Worm (Caenorhabditis elegans) whole organism, L4 larva: ENCODE results near the gene C45G7.13.

ENCODE experiments used
- F37D6.2 ChIP-seq: sonication (generic microtip); optimal IDR thresholded peaks from 2 replicates; lab custom pipeline; 2016; ENCODE audit warnings: mild to moderate bottlenecking, missing genetic modification characterization, missing compliant biosample characterization
- F49E8.2 ChIP-seq: sonication (generic microtip); optimal IDR thresholded peaks from 2 replicates; lab custom pipeline; 2016; ENCODE audit warnings: missing compliant biosample characterization, mild to moderate bottlenecking, missing genetic modification characterization, borderline replicate concordance
- T20F7.1 ChIP-seq: fragments of 200-800 bp; sonication (Bioruptor generic); optimal IDR thresholded peaks from 2 replicates; lab custom pipeline; 2018; ENCODE audit warnings: mild to moderate bottlenecking, missing genetic modification characterization, missing compliant biosample characterization
- T26A8.4 ChIP-seq: fragments of 200-800 bp; sonication (Bioruptor generic); IDR thresholded peaks from 2 replicates; pipeline ENCODE4 v1.3.6; 2022; ENCODE audit warnings: missing genetic modification characterization, missing compliant biosample characterization
- Y48G9A.11 ChIP-seq: fragments of 200-800 bp; sonication (Bioruptor generic); IDR thresholded peaks from 2 replicates; pipeline ENCODE4 v1.3.6; 2022; ENCODE audit warnings: missing genetic modification reagents, missing genetic modification characterization, missing compliant biosample characterization
- Y5F2A.4 ChIP-seq: fragments of 200-800 bp; sonication (Bioruptor generic); optimal IDR thresholded peaks from 2 replicates; lab custom pipeline; 2018; ENCODE audit warnings: mild to moderate bottlenecking, missing genetic modification characterization, missing compliant biosample characterization
- aha-1 ChIP-seq: fragments of 150-350 bp; peaks from one replicate; lab custom pipeline; 2014; ENCODE audit warnings: missing biosample characterization, missing genetic modification characterization
- aly-2 ChIP-seq: sonication (generic microtip); optimal IDR thresholded peaks from 2 replicates; lab custom pipeline; 2018; ENCODE audit warnings: missing biosample characterization, missing genetic modification characterization
- ama-1 ChIP-seq: fragments of 150-350 bp; optimal IDR thresholded peaks from 2 replicates; lab custom pipeline; 2014; ENCODE audit warnings: inconsistent platforms, mixed read lengths
- ceh-20 ChIP-seq: fragments of 200-800 bp; sonication (Bioruptor generic); IDR thresholded peaks from 2 replicates; pipeline ENCODE4 v1.3.6; 2022; ENCODE audit warnings: missing genetic modification reagents, missing genetic modification characterization, missing compliant biosample characterization
- ceh-62 ChIP-seq: sonication (generic microtip); optimal IDR thresholded peaks from 2 replicates; lab custom pipeline; 2017; ENCODE audit warnings: missing biosample characterization, missing genetic modification characterization
- ceh-82 ChIP-seq: sonication (generic microtip); optimal IDR thresholded peaks from 2 replicates; lab custom pipeline; 2017; ENCODE audit warnings: missing biosample characterization, missing genetic modification characterization
- daf-12 ChIP-seq: fragments of 150-350 bp; optimal IDR thresholded peaks from 2 replicates; lab custom pipeline; 2014; ENCODE audit warnings: missing biosample characterization, missing genetic modification reagents, missing genetic modification characterization
- daf-16 ChIP-seq, 3 experiments: sonication (generic microtip); optimal IDR thresholded peaks; 2 replicates each; lab custom pipeline; 2016 to 2017; ENCODE audit warnings: missing genetic modification characterization in 3 of 3, missing genetic modification reagents in 3 of 3, mild to moderate bottlenecking in 2 of 3, missing compliant biosample characterization in 2 of 3, missing biosample characterization in 1 of 3, moderate library complexity in 1 of 3
- daf-8 ChIP-seq: fragments of 200-800 bp; sonication (Bioruptor generic); IDR thresholded peaks from 2 replicates; pipeline ENCODE4 v1.3.6; 2022; ENCODE audit warnings: missing genetic modification characterization, missing compliant biosample characterization
- dmd-9 ChIP-seq: fragments of 200-800 bp; sonication (Bioruptor generic); IDR thresholded peaks from 2 replicates; pipeline ENCODE4 v1.3.6; 2022; ENCODE audit warnings: missing genetic modification reagents, missing genetic modification characterization, missing compliant biosample characterization
- fkh-10 ChIP-seq: fragments of 150-350 bp; optimal IDR thresholded peaks from 2 replicates; lab custom pipeline; 2014; ENCODE audit warnings: missing biosample characterization, missing genetic modification reagents, missing genetic modification characterization
- hlh-11 ChIP-seq: fragments of 200-800 bp; sonication (Bioruptor generic); optimal IDR thresholded peaks from 2 replicates; lab custom pipeline; 2018; ENCODE audit warnings: mild to moderate bottlenecking, missing genetic modification characterization, missing compliant biosample characterization
- hlh-30 ChIP-seq: sonication (generic microtip); optimal IDR thresholded peaks from 2 replicates; lab custom pipeline; 2017; ENCODE audit warnings: antibody characterized with exemption, mild to moderate bottlenecking, missing genetic modification characterization, missing compliant biosample characterization; ENCODE audit not compliant: insufficient read depth
- lim-7 ChIP-seq: fragments of 200-800 bp; sonication (Bioruptor generic); IDR thresholded peaks from 2 replicates; pipeline ENCODE4 v1.3.6; 2022; ENCODE audit warnings: missing genetic modification characterization, missing compliant biosample characterization
- lin-1 ChIP-seq: fragments of 200-800 bp; sonication (Bioruptor generic); IDR thresholded peaks from 2 replicates; pipeline ENCODE4 v1.3.6; 2022; ENCODE audit warnings: missing genetic modification reagents, missing genetic modification characterization, missing compliant biosample characterization
- lin-29 ChIP-seq: fragments of 200-800 bp; sonication (Bioruptor generic); IDR thresholded peaks from 2 replicates; pipeline ENCODE4 v1.3.6; 2022; ENCODE audit warnings: missing genetic modification reagents, missing genetic modification characterization, missing compliant biosample characterization
- lir-3 ChIP-seq: sonication (generic microtip); optimal IDR thresholded peaks from 2 replicates; lab custom pipeline; 2016; ENCODE audit warnings: mild to moderate bottlenecking, missing genetic modification characterization, missing compliant biosample characterization
- madf-9 ChIP-seq: fragments of 200-800 bp; sonication (Bioruptor generic); conservative IDR thresholded peaks from 2 replicates; pipeline ENCODE4 v1.3.6; 2022; ENCODE audit warnings: missing genetic modification reagents, missing genetic modification characterization, missing compliant biosample characterization
- mes-2 ChIP-seq: sonication (generic microtip); optimal IDR thresholded peaks from 2 replicates; lab custom pipeline; 2016; ENCODE audit warnings: missing genotype, mild to moderate bottlenecking, missing genetic modification characterization, missing compliant biosample characterization; ENCODE audit not compliant: poor library complexity, severe bottlenecking
- nhr-10 ChIP-seq: fragments of 150-350 bp; optimal IDR thresholded peaks from 2 replicates; lab custom pipeline; 2014; ENCODE audit warnings: missing biosample characterization, missing genetic modification characterization
- nhr-102 ChIP-seq: sonication (generic microtip); optimal IDR thresholded peaks from 2 replicates; lab custom pipeline; 2016; ENCODE audit warnings: mild to moderate bottlenecking, missing genetic modification characterization, moderate library complexity, missing compliant biosample characterization
- nhr-111 ChIP-seq: fragments of 200-800 bp; sonication (Bioruptor generic); optimal IDR thresholded peaks from 2 replicates; lab custom pipeline; 2018; ENCODE audit warnings: mild to moderate bottlenecking, missing genetic modification characterization, missing compliant biosample characterization
- nhr-237 ChIP-seq: sonication (generic microtip); optimal IDR thresholded peaks from 2 replicates; lab custom pipeline; 2017; ENCODE audit warnings: missing biosample characterization, missing genetic modification characterization
- nhr-28 ChIP-seq: fragments of 150-350 bp; optimal IDR thresholded peaks from 2 replicates; lab custom pipeline; 2014; ENCODE audit warnings: missing biosample characterization, missing genetic modification characterization
- nhr-41 ChIP-seq: fragments of 200-800 bp; sonication (Bioruptor generic); IDR thresholded peaks from 2 replicates; pipeline ENCODE4 v1.3.6; 2022; ENCODE audit warnings: missing genetic modification reagents, missing genetic modification characterization, missing compliant biosample characterization
- nhr-42 ChIP-seq: fragments of 200-800 bp; sonication (Bioruptor generic); IDR thresholded peaks from 2 replicates; pipeline ENCODE4 v1.3.6; 2022; ENCODE audit warnings: missing genetic modification characterization, missing compliant biosample characterization
- nhr-6 ChIP-seq: fragments of 150-350 bp; optimal IDR thresholded peaks from 2 replicates; lab custom pipeline; 2014; ENCODE audit warnings: missing biosample characterization, missing genetic modification characterization
- rbr-2 ChIP-seq: sonication (generic microtip); optimal IDR thresholded peaks from 2 replicates; lab custom pipeline; 2016; ENCODE audit warnings: missing genotype, missing genetic modification characterization, missing compliant biosample characterization
- set-16 ChIP-seq: fragments of 200-800 bp; sonication (Bioruptor generic); IDR thresholded peaks from 2 replicates; pipeline ENCODE4 v1.3.6; 2022; ENCODE audit warnings: missing genetic modification reagents, missing genetic modification characterization, missing compliant biosample characterization
- snpc-1.2 ChIP-seq: fragments of 200-800 bp; sonication (Bioruptor generic); IDR thresholded peaks from 2 replicates; pipeline ENCODE4 v1.3.6; 2022; ENCODE audit warnings: missing genetic modification reagents, missing genetic modification characterization, missing compliant biosample characterization
- snpc-4 ChIP-seq: fragments of 150-350 bp; optimal IDR thresholded peaks from 2 replicates; lab custom pipeline; 2014; ENCODE audit warnings: missing biosample characterization, missing genetic modification characterization
- spr-1 ChIP-seq: sonication (generic microtip); optimal IDR thresholded peaks from 2 replicates; lab custom pipeline; 2016; ENCODE audit warnings: mild to moderate bottlenecking, missing genetic modification characterization, missing compliant biosample characterization
- unc-39 ChIP-seq: sonication (generic microtip); optimal IDR thresholded peaks from 2 replicates; lab custom pipeline; 2017; ENCODE audit warnings: missing biosample characterization, missing genetic modification characterization
- unc-62 ChIP-seq, 3 experiments: fragments of 150-350 bp in 1 of 3; sonication (generic microtip); optimal IDR thresholded peaks in 2 of 3; peaks in 1 of 3; 1 replicate in 1 of 3; 2 replicates in 2 of 3; lab custom pipeline; 2014 to 2017; ENCODE audit warnings: missing biosample characterization in 3 of 3, missing genetic modification characterization in 3 of 3, missing genetic modification reagents in 3 of 3, missing genotype in 1 of 3
- vab-7 ChIP-seq: fragments of 200-800 bp; sonication (Bioruptor generic); IDR thresholded peaks from 2 replicates; pipeline ENCODE4 v1.3.6; 2022; ENCODE audit warnings: missing genetic modification reagents, missing genetic modification characterization, missing compliant biosample characterization
- zfp-3 ChIP-seq: fragments of 200-800 bp; sonication (Bioruptor generic); conservative IDR thresholded peaks from 2 replicates; pipeline ENCODE4 v1.3.6; 2022; ENCODE audit warnings: missing genetic modification reagents, missing genetic modification characterization, missing compliant biosample characterization
- zip-2 ChIP-seq: fragments of 150-350 bp; optimal IDR thresholded peaks from 2 replicates; lab custom pipeline; 2014; ENCODE audit warnings: missing biosample characterization, missing genetic modification characterization
- ztf-7 ChIP-seq: fragments of 150-350 bp; optimal IDR thresholded peaks from 2 replicates; lab custom pipeline; 2014; ENCODE audit warnings: missing biosample characterization, missing genetic modification characterization

Gene C45G7.13

ce11 chrIV:2434366-2434765 is 16.8 kb downstream of the C45G7.13 start:
- peak; percentile 68 for TF ChIP-seq set-16 (GFP tag; lab: Robert Waterston, UW)
- TF ChIP-seq vab-7 = no peak

DNA sequence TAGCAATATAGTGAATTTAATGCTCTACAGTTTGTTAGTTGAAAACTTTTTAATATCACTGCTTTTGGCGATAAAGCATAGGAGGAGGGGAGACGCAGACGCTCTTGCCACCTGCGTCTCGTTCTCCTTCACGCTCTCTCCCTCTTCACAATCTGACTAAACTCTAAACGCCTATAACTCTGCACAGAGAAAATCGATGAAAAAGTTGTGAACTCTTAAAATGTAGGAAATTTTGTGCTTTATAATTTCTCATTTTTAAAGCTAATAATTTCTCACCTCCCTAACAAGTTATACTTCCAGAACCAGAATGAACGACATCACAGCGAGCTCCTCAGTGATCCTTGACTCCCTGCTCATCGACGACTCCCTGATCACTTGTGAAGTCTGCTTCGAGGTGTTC is 18.4 kb downstream of the C45G7.13 start, which contains the start of gene C45G7.4:
TSS of gene C45G7.4 (plus strand) at position 301 of the 400 bp plus-strand sequence.
- no peak for TF ChIP-seq F37D6.2 (tag; lab: Kevin White, UChicago)
- no peak for TF ChIP-seq hlh-11 (tag; lab: Kevin White, UChicago)
- TF ChIP-seq fkh-10 (GFP tag; lab: Kevin White, UChicago) = no peak
- TF ChIP-seq rbr-2 (tag; lab: Kevin White, UChicago) = no peak
- no peak for TF ChIP-seq hlh-30
- TF ChIP-seq unc-39 (tag; lab: Kevin White, UChicago) = no peak
- no peak for TF ChIP-seq lim-7 (GFP tag; lab: Robert Waterston, UW)

DNA sequence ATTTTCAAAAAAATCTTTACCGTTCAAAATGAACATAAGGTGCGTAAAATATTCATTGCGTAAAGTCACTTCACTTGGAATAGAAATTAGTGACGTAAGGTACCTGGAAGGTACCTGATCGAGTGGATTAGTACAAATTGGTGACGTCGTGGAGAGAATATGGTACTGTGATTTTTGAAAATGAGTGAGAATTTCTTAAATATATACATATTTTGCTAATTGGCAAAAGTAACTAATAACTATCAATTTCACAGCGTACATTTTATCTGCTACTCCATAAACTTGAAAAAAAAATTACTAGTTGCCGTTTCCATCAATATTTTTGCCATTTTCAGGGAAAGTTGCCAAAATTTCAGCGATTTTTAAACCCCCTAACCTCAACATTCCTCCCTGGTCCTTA is 34.4 kb downstream of the C45G7.13 start:
- TF ChIP-seq nhr-28 (tag; lab: Kevin White, UChicago) = no peak
- no peak for TF ChIP-seq ceh-62
- peak in 1 of 2 experiments; percentile 43 for TF ChIP-seq unc-62 (GFP tag; optimal IDR thresholded peaks at IDR 0.05 in 1 of 2; lab: Kevin White, UChicago)
- no peak for TF ChIP-seq unc-62 (tag; optimal IDR thresholded peaks at IDR 0.05; lab: Kevin White, UChicago)
- TF ChIP-seq daf-8 (GFP tag; lab: Robert Waterston, UW) = no peak
- no peak for TF ChIP-seq nhr-237 (tag; lab: Kevin White, UChicago)
- TF ChIP-seq ceh-82 (tag; lab: Kevin White, UChicago) = no peak
- TF ChIP-seq mes-2 (tag; lab: Kevin White, UChicago) = no peak
- no peak for TF ChIP-seq T26A8.4 (GFP tag; lab: Robert Waterston, UW)
- no peak for TF ChIP-seq Y48G9A.11 (GFP tag; lab: Robert Waterston, UW)
- no peak for TF ChIP-seq lir-3
- no peak for TF ChIP-seq zfp-3 (GFP tag; lab: Robert Waterston, UW)
- no peak for TF ChIP-seq rbr-2 (tag; lab: Kevin White, UChicago)
- TF ChIP-seq daf-12 = no peak
- peak; percentile 76 for TF ChIP-seq aha-1 (tag; lab: Kevin White, UChicago)
- no peak for TF ChIP-seq dmd-9
- no peak for TF ChIP-seq spr-1 (tag; lab: Kevin White, UChicago)

- TF ChIP-seq madf-9 (GFP tag; lab: Robert Waterston, UW) (no peak), aha-1 (tag; lab: Kevin White, UChicago) (no peak), zip-2 (tag; lab: Kevin White, UChicago) (no peak), ztf-7 (no peak), aly-2 (no peak), F37D6.2 (tag; lab: Kevin White, UChicago) (no peak), nhr-111 (no peak), T20F7.1 (GFP tag; lab: Kevin White, UChicago) (no peak), daf-16 (GFP tag; optimal IDR thresholded peaks at IDR 0.05; lab: Kevin White, UChicago) (no peak), daf-16 (tag; optimal IDR thresholded peaks at IDR 0.05; lab: Kevin White, UChicago) (peak; percentile 53), nhr-42 (no peak), mes-2 (tag; lab: Kevin White, UChicago) (no peak), hlh-11 (tag; lab: Kevin White, UChicago) (peak; percentile 45), nhr-28 (tag; lab: Kevin White, UChicago) (peak; percentile 19), ceh-20 (GFP tag; lab: Robert Waterston, UW) (no peak), Y5F2A.4 (GFP tag; lab: Kevin White, UChicago) (no peak), nhr-6 (tag; lab: Kevin White, UChicago) (no peak), lin-1 (GFP tag; lab: Robert Waterston, UW) (no peak), nhr-41 (GFP tag; lab: Robert Waterston, UW) (no peak), lin-29 (GFP tag; lab: Robert Waterston, UW) (no peak), ceh-82 (tag; lab: Kevin White, UChicago) (no peak), F49E8.2 (tag; lab: Kevin White, UChicago) (no peak), nhr-102 (tag; lab: Kevin White, UChicago) (no peak), snpc-4 (no peak), spr-1 (tag; lab: Kevin White, UChicago) (no peak), nhr-10 (tag; lab: Kevin White, UChicago) (no peak), zfp-3 (GFP tag; lab: Robert Waterston, UW) (no peak), snpc-1.2 (GFP tag; lab: Robert Waterston, UW) (no peak), ama-1 (no peak), daf-8 (GFP tag; lab: Robert Waterston, UW) (no peak)
These were observed 38.7 kb downstream of the C45G7.13 start, which contains the start of gene Y38F2AR.12 for ce11 chrIV:2412370-2412962. TSS of gene Y38F2AR.12 (minus strand) at chrIV:2412420.
